Worm (Caenorhabditis elegans) whole organism, L4/young adult: ENCODE data around the gene F46B6.2.

Experiments
- dao-5 ChIP-seq: sonication (generic microtip); optimal IDR thresholded peaks from 2 replicates; lab custom pipeline; 2016; ENCODE audit warnings: missing genotype, missing genetic modification characterization, moderate library complexity, missing compliant biosample characterization
- him-1 ChIP-seq: sonication (generic microtip); optimal IDR thresholded peaks from 2 replicates; lab custom pipeline; 2016; ENCODE audit warnings: missing genotype, missing genetic modification reagents, missing genetic modification characterization, missing compliant biosample characterization

DNA sequence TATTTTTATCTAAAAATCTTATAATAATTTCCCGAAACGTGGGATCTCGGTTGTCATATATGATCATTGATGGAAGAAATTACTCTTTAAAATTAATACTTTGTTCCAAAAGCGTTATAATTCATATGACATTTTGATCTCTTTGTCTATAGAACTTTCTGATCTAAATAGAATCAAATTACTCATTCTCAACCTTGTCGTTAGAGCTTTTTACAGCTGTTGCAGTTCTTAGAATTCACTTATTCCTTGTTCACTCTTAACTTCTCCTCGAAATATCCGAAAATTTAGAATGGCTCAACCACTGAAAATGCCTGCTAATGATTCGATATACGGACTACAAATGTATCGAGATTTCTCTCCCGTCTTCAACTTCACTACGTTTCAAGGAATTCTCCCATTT, 39.1 kb downstream of the F46B6.2 start, which contains the start of gene sru-29:
- TF ChIP-seq dao-5 (tag; lab: Kevin White, UChicago), result no peak
- TF ChIP-seq him-1 (tag; lab: Kevin White, UChicago), result no peak
